Fruit fly (Drosophila melanogaster) Kc167 (cell line): ENCODE results near the gene CG8461.

Experiments
- h ChIP-seq: fragments of >200 bp; optimal IDR thresholded peaks from 3 replicates; lab custom pipeline; 2018; ENCODE audit warnings: missing external identifiers
- psq ChIP-seq: fragments of >200 bp; optimal IDR thresholded peaks from 2 replicates; lab custom pipeline; 2017; ENCODE audit warnings: missing external identifiers

DNA sequence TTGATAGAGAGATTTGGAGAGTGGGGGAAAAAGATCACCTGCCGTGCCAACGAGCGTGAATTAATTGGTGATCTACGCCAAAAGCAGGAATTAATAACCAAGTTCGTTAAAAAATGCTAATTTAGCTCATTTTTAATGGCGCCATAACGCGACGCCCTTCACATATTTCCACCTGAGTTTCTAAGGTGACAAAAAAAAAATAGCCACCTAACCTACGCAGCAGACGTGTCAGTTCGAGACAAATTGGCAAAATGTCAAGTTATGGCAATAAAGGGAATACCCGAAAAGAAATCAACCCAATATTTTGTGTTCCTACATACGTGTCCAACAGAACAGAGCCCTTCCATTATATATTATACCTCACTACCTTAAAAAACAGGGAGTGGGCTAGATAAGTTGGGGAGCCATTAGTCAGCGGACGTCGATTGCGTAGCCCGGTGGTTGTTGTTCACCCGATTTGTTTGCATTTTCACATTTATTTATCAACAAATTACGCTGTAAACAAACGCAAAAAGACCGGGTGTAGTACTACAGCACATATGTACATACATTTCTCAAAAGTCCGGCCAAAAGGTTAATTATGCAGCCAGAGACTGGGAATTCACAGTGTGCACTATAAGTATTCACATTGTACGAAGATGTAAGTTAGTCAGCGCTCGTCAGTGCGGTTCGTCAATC lies 36.2 kb downstream of the CG8461 start:
- TF ChIP-seq h (lab: Kevin White, UChicago) (no peak), psq (no peak)
